Worm (Caenorhabditis elegans) whole organism, L4 larva: ENCODE data around the gene C15H9.11.
A peak's percentile ranks its signal among the peaks of the same experiment; 100 is the strongest.

ENCODE experiments used
- fkh-10 ChIP-seq: fragments of 150-350 bp; optimal IDR thresholded peaks from 2 replicates; lab custom pipeline; 2014; ENCODE audit warnings: missing biosample characterization, missing genetic modification reagents, missing genetic modification characterization
- lin-39 ChIP-seq: fragments of 150-350 bp; optimal IDR thresholded peaks from 2 replicates; lab custom pipeline; 2014; ENCODE audit warnings: missing biosample characterization, missing genetic modification reagents, missing genetic modification characterization
- nhr-10 ChIP-seq: fragments of 150-350 bp; optimal IDR thresholded peaks from 2 replicates; lab custom pipeline; 2014; ENCODE audit warnings: missing biosample characterization, missing genetic modification characterization
- nhr-11 ChIP-seq: fragments of 150-350 bp; optimal IDR thresholded peaks from 2 replicates; lab custom pipeline; 2014; ENCODE audit warnings: missing biosample characterization, missing genetic modification characterization
- nhr-237 ChIP-seq: sonication (generic microtip); optimal IDR thresholded peaks from 2 replicates; lab custom pipeline; 2017; ENCODE audit warnings: missing biosample characterization, missing genetic modification characterization
- spr-3 ChIP-seq: fragments of 200-800 bp; sonication (Bioruptor generic); optimal IDR thresholded peaks from 2 replicates; lab custom pipeline; 2018; ENCODE audit warnings: mild to moderate bottlenecking, missing genetic modification characterization, missing compliant biosample characterization
- unc-130 ChIP-seq: sonication (generic microtip); optimal IDR thresholded peaks from 2 replicates; lab custom pipeline; 2016; ENCODE audit warnings: missing genetic modification reagents, missing genetic modification characterization, missing compliant biosample characterization

DNA sequence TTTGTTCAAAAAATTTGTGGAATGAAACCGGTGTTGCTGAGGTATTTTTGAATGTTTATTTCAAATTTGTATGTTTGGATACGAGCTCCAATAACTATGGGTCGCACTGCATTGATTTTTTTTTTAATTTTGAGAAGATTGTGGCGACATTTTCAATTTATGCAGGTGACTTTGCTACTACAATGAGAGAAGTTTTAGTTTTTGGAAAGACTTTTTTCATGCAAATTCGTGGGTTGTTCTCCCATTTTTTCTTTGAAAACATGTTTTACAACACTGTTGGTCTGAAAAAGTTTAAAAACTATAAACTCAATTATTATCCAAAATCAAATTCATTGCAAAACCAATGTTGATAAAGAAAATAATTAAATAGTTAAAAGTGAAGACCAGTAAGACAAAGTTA is 14.5 kb downstream of the C15H9.11 start:
- peak; percentile 50 for TF ChIP-seq nhr-237 (tag; lab: Kevin White, UChicago)
- no peak for TF ChIP-seq unc-130 (GFP tag; lab: Kevin White, UChicago)
- TF ChIP-seq fkh-10 (GFP tag; lab: Kevin White, UChicago), result no peak
- TF ChIP-seq nhr-11 (tag; lab: Kevin White, UChicago), result no peak
- TF ChIP-seq spr-3 (GFP tag; lab: Kevin White, UChicago), result no peak
- no peak for TF ChIP-seq nhr-10 (tag; lab: Kevin White, UChicago)
- TF ChIP-seq lin-39 (tag; lab: Kevin White, UChicago), result no peak
